Worm (Caenorhabditis elegans): ENCODE results near the gene ugt-57.

DNA sequence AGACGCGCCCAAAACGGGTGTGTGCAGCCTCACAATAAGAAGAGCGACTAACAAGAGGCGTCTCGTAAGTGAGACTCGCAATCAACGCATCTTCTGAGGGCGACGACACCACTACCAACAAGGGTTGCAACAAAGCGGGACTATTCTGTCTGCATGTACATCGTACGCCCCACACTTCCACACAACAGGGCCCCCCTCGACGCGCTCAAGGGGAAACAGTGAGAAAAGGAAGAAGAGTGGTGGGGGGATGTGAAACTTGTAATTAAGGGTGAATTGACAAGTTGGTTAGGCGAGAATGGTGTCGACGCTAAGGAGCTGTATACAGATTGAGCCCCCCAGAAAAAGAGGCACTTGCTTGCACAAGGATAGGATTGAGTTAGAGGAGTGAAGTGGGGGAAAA is 38.2 kb upstream of the ugt-57 start:
- TF ChIP-seq lin-13 (GFP tag; optimal IDR thresholded peaks at IDR 0.05) (no peak), blmp-1 (tag; optimal IDR thresholded peaks at IDR 0.05; ENCODE audit: insufficient read depth) (no peak), R02D3.7 (tag; optimal IDR thresholded peaks at IDR 0.05) (no peak), mab-5 (tag; optimal IDR thresholded peaks at IDR 0.05) (no peak), peb-1 (tag; optimal IDR thresholded peaks at IDR 0.05) (no peak), unc-55 (GFP tag; optimal IDR thresholded peaks at IDR 0.05) (no peak), aly-2 (tag; optimal IDR thresholded peaks at IDR 0.05) (no peak), lsy-2 (tag; optimal IDR thresholded peaks at IDR 0.05) (no peak), elt-1 (tag; optimal IDR thresholded peaks at IDR 0.05) (no peak), egl-27 (tag; optimal IDR thresholded peaks at IDR 0.05) (no peak), nhr-10 (tag; optimal IDR thresholded peaks at IDR 0.05) (no peak), snpc-4 (tag; optimal IDR thresholded peaks at IDR 0.05) (no peak)
